Fruit fly (Drosophila melanogaster): ENCODE data around the gene Nagk.

- TF ChIP-seq CG11294 (GFP tag; IDR thresholded peaks at IDR 0.05) (no peak), salr (GFP tag; optimal IDR thresholded peaks at IDR 0.05) (no peak), Met (GFP tag; optimal IDR thresholded peaks at IDR 0.05) (no peak), Blimp-1 (GFP tag; optimal IDR thresholded peaks at IDR 0.05) (no peak), net (GFP tag; optimal IDR thresholded peaks at IDR 0.05) (no peak), Lpt (GFP tag; optimal IDR thresholded peaks at IDR 0.05) (no peak), Sox15 (GFP tag; optimal IDR thresholded peaks at IDR 0.05) (no peak), CG8319 (GFP tag; optimal IDR thresholded peaks at IDR 0.05) (no peak), CG3919 (GFP tag; optimal IDR thresholded peaks at IDR 0.05) (no peak), CG16779 (tag; optimal IDR thresholded peaks at IDR 0.05) (no peak), Gug (GFP tag; IDR thresholded peaks at IDR 0.05) (no peak), CG3032 (tag; optimal IDR thresholded peaks at IDR 0.05) (no peak), CG32006 (GFP tag; optimal IDR thresholded peaks at IDR 0.05) (no peak), spab (GFP tag; optimal IDR thresholded peaks at IDR 0.05) (no peak)
Measured at dm6 chr3R:15309924-15310323, 33.1 kb downstream of the Nagk start, which contains the start of gene Tm2.
